Fruit fly (Drosophila melanogaster) whole organism, embryonic: ENCODE measurements around the gene NKCC.

Experiments
- Ada2b ChIP-seq: fragments of 200-800 bp; sonication (Bioruptor generic); IDR thresholded peaks from 2 replicates; pipeline ENCODE4 v1.3.6; 2022; ENCODE audit warnings: missing biosample characterization, missing genetic modification characterization
- Blimp-1 ChIP-seq: fragments of 200-800 bp; sonication (Bioruptor generic); optimal IDR thresholded peaks from 3 replicates; lab custom pipeline; 2018; ENCODE audit warnings: missing biosample characterization, missing genetic modification characterization, mild to moderate bottlenecking, moderate library complexity, missing genetic modification reagents
- CG11696 ChIP-seq: fragments of 200-800 bp; sonication (Bioruptor generic); IDR thresholded peaks from 2 replicates; pipeline ENCODE4 v1.3.6; 2022; ENCODE audit warnings: missing biosample characterization, missing genetic modification characterization
- CG1603 ChIP-seq: fragments of 200-800 bp; sonication (Bioruptor generic); optimal IDR thresholded peaks from 2 replicates; lab custom pipeline; 2019; ENCODE audit warnings: missing biosample characterization, mild to moderate bottlenecking, missing genetic modification characterization, moderate library complexity
- CG17328 ChIP-seq: fragments of 200-800 bp; sonication (Bioruptor generic); IDR thresholded peaks from 2 replicates; pipeline ENCODE4 v1.3.6; 2022; ENCODE audit warnings: missing biosample characterization, missing genetic modification characterization
- CG2202 ChIP-seq: fragments of 200-800 bp; sonication (Bioruptor generic); optimal IDR thresholded peaks from 2 replicates; lab custom pipeline; 2018; ENCODE audit warnings: missing biosample characterization, mild to moderate bottlenecking, missing genetic modification characterization
- CG3163 ChIP-seq: fragments of 200-800 bp; sonication (Bioruptor generic); optimal IDR thresholded peaks from 3 replicates; lab custom pipeline; 2016; ENCODE audit warnings: missing biosample characterization, missing genetic modification characterization
- CG32772 ChIP-seq: fragments of 200-800 bp; sonication (Bioruptor generic); IDR thresholded peaks from 2 replicates; pipeline ENCODE4 v1.3.6; 2022; ENCODE audit warnings: missing biosample characterization, missing genetic modification characterization
- CG4282 ChIP-seq: fragments of 200-800 bp; sonication (Bioruptor generic); optimal IDR thresholded peaks from 2 replicates; lab custom pipeline; 2016; ENCODE audit warnings: missing biosample characterization, missing genetic modification characterization
- CG4854 ChIP-seq: fragments of 200-800 bp; sonication (Bioruptor generic); optimal IDR thresholded peaks from 2 replicates; lab custom pipeline; 2016; ENCODE audit warnings: missing biosample characterization, missing genetic modification characterization, inconsistent platforms
- CG6175 ChIP-seq: fragments of 200-800 bp; sonication (Bioruptor generic); IDR thresholded peaks from 3 replicates; pipeline ENCODE4 v1.3.6; 2022; ENCODE audit warnings: missing biosample characterization, missing genetic modification characterization
- CG6791 ChIP-seq: fragments of 200-800 bp; sonication (Bioruptor generic); IDR thresholded peaks from 3 replicates; pipeline ENCODE4 v1.3.6; 2022; ENCODE audit warnings: missing biosample characterization, missing genetic modification characterization; ENCODE audit not compliant: partially characterized antibody
- CG7372 ChIP-seq: fragments of 200-800 bp; sonication (Bioruptor generic); IDR thresholded peaks from 2 replicates; pipeline ENCODE4 v1.3.6; 2022; ENCODE audit warnings: missing biosample characterization, missing genetic modification characterization
- CG7556 ChIP-seq: fragments of 200-800 bp; sonication (Bioruptor generic); optimal IDR thresholded peaks from 2 replicates; lab custom pipeline; 2017; ENCODE audit warnings: missing biosample characterization, mild to moderate bottlenecking, missing genetic modification characterization
- CG7745 ChIP-seq: fragments of 200-800 bp; sonication (Bioruptor generic); optimal IDR thresholded peaks from 2 replicates; lab custom pipeline; 2018; ENCODE audit warnings: missing biosample characterization, mild to moderate bottlenecking, missing genetic modification characterization, moderate library complexity
- CkIIα-i1 ChIP-seq: fragments of 200-800 bp; sonication (Bioruptor generic); IDR thresholded peaks from 2 replicates; pipeline ENCODE4 v1.3.6; 2022; ENCODE audit warnings: missing biosample characterization, missing genetic modification characterization
- Dad ChIP-seq: fragments of 200-800 bp; sonication (Bioruptor generic); optimal IDR thresholded peaks from 3 replicates; lab custom pipeline; 2016; ENCODE audit warnings: missing biosample characterization, missing genetic modification characterization
- Dref ChIP-seq: fragments of 200-800 bp; sonication (Bioruptor generic); IDR thresholded peaks from 2 replicates; pipeline ENCODE4 v1.3.6; 2022; ENCODE audit warnings: missing biosample characterization, missing genetic modification characterization
- E2f1 ChIP-seq: fragments of 200-800 bp; sonication (Bioruptor generic); IDR thresholded peaks from 2 replicates; pipeline ENCODE4 v1.3.6; 2022; ENCODE audit warnings: missing biosample characterization, missing genetic modification characterization
- Eip74EF ChIP-seq, 2 experiments: fragments of 200-800 bp in 1 of 2; fragments of >200 bp in 1 of 2; sonication (Bioruptor generic) in 1 of 2; optimal IDR thresholded peaks; 2 replicates each; lab custom pipeline; 2017 to 2019; ENCODE audit warnings: missing biosample characterization in 2 of 2, missing genetic modification characterization in 2 of 2, mild to moderate bottlenecking in 1 of 2, moderate library complexity in 1 of 2
- HHEX ChIP-seq: fragments of 200-800 bp; sonication (Bioruptor generic); optimal IDR thresholded peaks from 3 replicates; lab custom pipeline; 2017; ENCODE audit warnings: missing biosample characterization, mild to moderate bottlenecking, missing genetic modification characterization, missing genetic modification reagents
- HLH4C ChIP-seq: fragments of 200-800 bp; sonication (Bioruptor generic); IDR thresholded peaks from 3 replicates; pipeline ENCODE4 v1.3.6; 2022; ENCODE audit warnings: missing biosample characterization, missing genetic modification characterization; ENCODE audit not compliant: partially characterized antibody
- Hey ChIP-seq: fragments of 200-800 bp; sonication (Bioruptor generic); optimal IDR thresholded peaks from 3 replicates; lab custom pipeline; 2018; ENCODE audit warnings: missing biosample characterization, mild to moderate bottlenecking, missing genetic modification characterization
- Hr51 ChIP-seq, 2 experiments: fragments of 200-800 bp; sonication (Bioruptor generic); optimal IDR thresholded peaks; 2 replicates in 1 of 2; 3 replicates in 1 of 2; lab custom pipeline; 2016 to 2018; ENCODE audit warnings: missing biosample characterization in 2 of 2, missing genetic modification characterization in 2 of 2, mild to moderate bottlenecking in 1 of 2, moderate library complexity in 1 of 2
- Jarid2 ChIP-seq: fragments of 200-800 bp; sonication (Bioruptor generic); optimal IDR thresholded peaks from 3 replicates; lab custom pipeline; 2017; ENCODE audit warnings: mild to moderate bottlenecking, missing biosample characterization, missing genetic modification reagents, missing genetic modification characterization
- Lhr ChIP-seq: fragments of 200-800 bp; sonication (Bioruptor generic); optimal IDR thresholded peaks from 3 replicates; lab custom pipeline; 2017; ENCODE audit warnings: mild to moderate bottlenecking, missing biosample characterization, missing genetic modification reagents, missing genetic modification characterization
- Lpt ChIP-seq: fragments of >200 bp; optimal IDR thresholded peaks from 2 replicates; lab custom pipeline; 2018; ENCODE audit warnings: missing biosample characterization, missing genetic modification characterization
- Ptx1 ChIP-seq: fragments of 200-800 bp; sonication (Bioruptor generic); IDR thresholded peaks from 2 replicates; pipeline ENCODE4 v1.3.6; 2022; ENCODE audit warnings: missing biosample characterization, missing genetic modification characterization
- Sox102F ChIP-seq: fragments of 200-800 bp; sonication (Bioruptor generic); optimal IDR thresholded peaks from 2 replicates; lab custom pipeline; 2018; ENCODE audit warnings: missing biosample characterization, mild to moderate bottlenecking, missing genetic modification characterization, moderate library complexity
- bowl ChIP-seq: fragments of 200-800 bp; sonication (Bioruptor generic); IDR thresholded peaks from 2 replicates; pipeline ENCODE4 v1.3.6; 2022; ENCODE audit warnings: missing biosample characterization, missing genetic modification characterization
- br ChIP-seq: fragments of >200 bp; optimal IDR thresholded peaks from 2 replicates; lab custom pipeline; 2017
- btn ChIP-seq: fragments of 200-800 bp; sonication (Bioruptor generic); optimal IDR thresholded peaks from 2 replicates; lab custom pipeline; 2016; ENCODE audit warnings: missing biosample characterization, missing genetic modification characterization
- disco-r ChIP-seq: fragments of 200-800 bp; sonication (Bioruptor generic); optimal IDR thresholded peaks from 2 replicates; lab custom pipeline; 2016; ENCODE audit warnings: missing biosample characterization, missing genetic modification characterization
- exex ChIP-seq: fragments of 200-800 bp; sonication (Bioruptor generic); optimal IDR thresholded peaks from 4 replicates; lab custom pipeline; 2018; ENCODE audit warnings: missing biosample characterization, mild to moderate bottlenecking, missing genetic modification characterization, moderate library complexity
- fd96Cb ChIP-seq: fragments of 200-800 bp; sonication (Bioruptor generic); optimal IDR thresholded peaks from 2 replicates; lab custom pipeline; 2018; ENCODE audit warnings: missing biosample characterization, mild to moderate bottlenecking, missing genetic modification characterization, moderate library complexity
- grau ChIP-seq: fragments of 200-800 bp; optimal IDR thresholded peaks from 3 replicates; lab custom pipeline; 2019; ENCODE audit warnings: missing biosample characterization, mild to moderate bottlenecking, missing genetic modification characterization, moderate library complexity
- gro ChIP-seq: fragments of 200-800 bp; sonication (Bioruptor generic); optimal IDR thresholded peaks from 2 replicates; lab custom pipeline; 2016; ENCODE audit warnings: missing biosample characterization, missing genetic modification characterization
- ham ChIP-seq: fragments of 200-800 bp; sonication (Bioruptor generic); IDR thresholded peaks from 2 replicates; pipeline ENCODE4 v1.3.6; 2022; ENCODE audit warnings: missing biosample characterization, missing genetic modification characterization
- insv ChIP-seq, 2 experiments: fragments of 200-800 bp; sonication (Bioruptor generic); optimal IDR thresholded peaks; 3 replicates each; lab custom pipeline; 2016 to 2018; ENCODE audit warnings: missing biosample characterization in 2 of 2, missing genetic modification characterization in 2 of 2
- jigr1 ChIP-seq: fragments of 200-800 bp; sonication (Bioruptor generic); IDR thresholded peaks from 3 replicates; pipeline ENCODE4 v1.3.6; 2022; ENCODE audit warnings: missing biosample characterization, missing genetic modification characterization
- otp ChIP-seq: fragments of 200-800 bp; sonication (Bioruptor generic); IDR thresholded peaks from 3 replicates; pipeline ENCODE4, ENCODE4 v1.3.6; 2022; ENCODE audit warnings: missing biosample characterization, missing genetic modification characterization
- pros ChIP-seq: fragments of 200-800 bp; sonication (Bioruptor generic); optimal IDR thresholded peaks from 3 replicates; lab custom pipeline; 2019; ENCODE audit warnings: missing biosample characterization, mild to moderate bottlenecking, missing genetic modification characterization, moderate library complexity
- run ChIP-seq: fragments of 200-800 bp; sonication (Bioruptor generic); optimal IDR thresholded peaks from 3 replicates; lab custom pipeline; 2018; ENCODE audit warnings: missing biosample characterization, mild to moderate bottlenecking, missing genetic modification characterization
- sisA ChIP-seq: fragments of 200-800 bp; sonication (Bioruptor generic); IDR thresholded peaks from 2 replicates; pipeline ENCODE4 v1.3.6; 2022; ENCODE audit warnings: missing biosample characterization, missing genetic modification characterization
- sr ChIP-seq: fragments of 200-800 bp; sonication (Bioruptor generic); IDR thresholded peaks from 3 replicates; pipeline ENCODE4 v1.3.6; 2022; ENCODE audit warnings: missing biosample characterization, missing genetic modification characterization
- ssp ChIP-seq: fragments of 200-800 bp; sonication (Bioruptor generic); IDR thresholded peaks from 2 replicates; pipeline ENCODE4 v1.3.6; 2022; ENCODE audit warnings: missing biosample characterization, missing genetic modification characterization
- tin ChIP-seq: fragments of 200-800 bp; sonication (Bioruptor generic); optimal IDR thresholded peaks from 3 replicates; lab custom pipeline; 2016; ENCODE audit warnings: missing biosample characterization, missing genetic modification characterization
- tio ChIP-seq: fragments of 200-800 bp; sonication (Bioruptor generic); optimal IDR thresholded peaks from 2 replicates; lab custom pipeline; 2017; ENCODE audit warnings: missing biosample characterization, missing genetic modification characterization, inconsistent platforms
- tna ChIP-seq: fragments of 200-800 bp; sonication (Bioruptor generic); IDR thresholded peaks from 2 replicates; pipeline ENCODE4 v1.3.6; 2022; ENCODE audit warnings: missing biosample characterization, missing genetic modification characterization; ENCODE audit not compliant: partially characterized antibody
- wdn ChIP-seq: fragments of 200-800 bp; sonication (Bioruptor generic); IDR thresholded peaks from 2 replicates; pipeline ENCODE4 v1.3.6; 2022; ENCODE audit warnings: missing biosample characterization, missing genetic modification characterization

Gene NKCC

dm6 chr3R:5547464-5547943 is 45.0 kb upstream of the NKCC start, which contains the start of gene CG2519 (continued):
- peak; percentile 97 for TF ChIP-seq CG6791 (GFP tag; lab: Robert Waterston, UW)
- no peak for TF ChIP-seq btn (GFP tag; lab: Kevin White, UChicago)
- peak; percentile 48 for TF ChIP-seq CG4282 (GFP tag; lab: Kevin White, UChicago)
- TF ChIP-seq bowl (GFP tag; lab: Robert Waterston, UW), result no peak; the same call in 1 of the 2 replicates
- TF ChIP-seq Sox102F (GFP tag; lab: Kevin White, UChicago), result no peak
- no peak for TF ChIP-seq CG1603 (tag; lab: Kevin White, UChicago)
- TF ChIP-seq E2f1 (GFP tag; lab: Robert Waterston, UW), result peak; percentile 42; the same call in 1 of the 2 replicates
- no peak for TF ChIP-seq br (lab: Kevin White, UChicago)
- no peak for TF ChIP-seq disco-r (GFP tag; lab: Kevin White, UChicago)
- TF ChIP-seq Ptx1 (GFP tag; lab: Robert Waterston, UW), result peak; percentile 52; the same call in 1 of the 2 replicates
- 0 out of 2 replicates have a peak, but pooled peaks have one; percentile 29 for TF ChIP-seq ssp (GFP tag; lab: Robert Waterston, UW)
- peak; percentile 61 for TF ChIP-seq tin (GFP tag; lab: Kevin White, UChicago)
- TF ChIP-seq CG11696 (GFP tag; lab: Robert Waterston, UW), result no peak
- no peak for TF ChIP-seq CG7556 (GFP tag; lab: Kevin White, UChicago)
- peak in 1 of 2 experiments; percentile 51 for TF ChIP-seq Hr51 (GFP tag; optimal IDR thresholded peaks at IDR 0.05; lab: Kevin White, UChicago)
- TF ChIP-seq CG7372 (GFP tag; lab: Robert Waterston, UW), result peak; percentile 45; the same call in 1 of the 2 replicates
- no peak for TF ChIP-seq CkIIα-i1 (GFP tag; lab: Robert Waterston, UW)
- no peak for TF ChIP-seq CG6175 (GFP tag; lab: Robert Waterston, UW)
- TF ChIP-seq CG32772 (GFP tag; lab: Robert Waterston, UW), result no peak; the same call in 1 of the 2 replicates
- peak; percentile 77; the same call in 1 of the 2 replicates for TF ChIP-seq wdn (GFP tag; lab: Robert Waterston, UW)
- no peak for TF ChIP-seq Jarid2
- TF ChIP-seq CG17328 (GFP tag; lab: Robert Waterston, UW), result peak; percentile 55
- TF ChIP-seq jigr1, result peak; percentile 52; the same call in 1 of the 3 replicates
- TF ChIP-seq pros, result peak; percentile 65
- TF ChIP-seq tna (GFP tag; lab: Robert Waterston, UW), result peak; percentile 90
- peak; percentile 36 for TF ChIP-seq Dad
- peak; percentile 96 for TF ChIP-seq HLH4C (GFP tag; lab: Robert Waterston, UW)
- no peak for TF ChIP-seq Eip74EF (GFP tag; optimal IDR thresholded peaks at IDR 0.05; lab: Kevin White, UChicago)
- no peak for TF ChIP-seq fd96Cb (tag; lab: Kevin White, UChicago)
- peak; percentile 95 for TF ChIP-seq Dref
- no peak for TF ChIP-seq exex (tag; lab: Kevin White, UChicago)
- TF ChIP-seq CG4854 (GFP tag; lab: Kevin White, UChicago), result no peak
- TF ChIP-seq ham, result no peak
- TF ChIP-seq Lpt (GFP tag; lab: Kevin White, UChicago), result no peak
- TF ChIP-seq Hey, result no peak
- TF ChIP-seq gro, result peak; percentile 80
- TF ChIP-seq run (tag; lab: Kevin White, UChicago), result no peak
- TF ChIP-seq tio (GFP tag; lab: Kevin White, UChicago), result no peak
- TF ChIP-seq otp (GFP tag; lab: Robert Waterston, UW), result 0 out of 3 replicates have a peak, but pooled peaks have one; percentile 6
- peak; percentile 54; the same call in 1 of the 2 replicates for TF ChIP-seq Ada2b (GFP tag; lab: Robert Waterston, UW)
- no peak for TF ChIP-seq HHEX (GFP tag; lab: Kevin White, UChicago)
- no peak for TF ChIP-seq grau
- TF ChIP-seq insv (GFP tag; optimal IDR thresholded peaks at IDR 0.05; lab: Kevin White, UChicago), result peak in 1 of 2 experiments; percentile 42
- peak; percentile 41 for TF ChIP-seq CG3163 (GFP tag; lab: Kevin White, UChicago)
- no peak for TF ChIP-seq CG7745
- TF ChIP-seq sisA, result peak; percentile 55
- TF ChIP-seq Lhr (GFP tag; lab: Kevin White, UChicago), result no peak
- no peak for TF ChIP-seq sr (GFP tag; lab: Robert Waterston, UW)
- peak; percentile 19 for TF ChIP-seq CG2202
- no peak for TF ChIP-seq Blimp-1 (GFP tag; lab: Kevin White, UChicago)
